Worm (Caenorhabditis elegans) whole organism, midembryonic: ENCODE results near the gene T28D6.6.

Source experiments
- cog-1 ChIP-seq: sonication (generic microtip); optimal IDR thresholded peaks from 2 replicates; lab custom pipeline; 2016; ENCODE audit warnings: missing genetic modification characterization, missing compliant biosample characterization
- flt-1 ChIP-seq: fragments of 200-800 bp; sonication (Bioruptor generic); IDR thresholded peaks from 2 replicates; pipeline ENCODE4 v1.3.6; 2022; ENCODE audit warnings: missing genetic modification characterization, missing compliant biosample characterization
- med-1 ChIP-seq: sonication (generic microtip); optimal IDR thresholded peaks from 2 replicates; lab custom pipeline; 2017; ENCODE audit warnings: missing genetic modification characterization, mild to moderate bottlenecking, missing compliant biosample characterization, antibody characterized with exemption, missing genetic modification reagents; ENCODE audit not compliant: insufficient read depth
- tab-1 ChIP-seq: fragments of 200-800 bp; sonication (Bioruptor generic); IDR thresholded peaks from 2 replicates; pipeline ENCODE4 v1.3.6; 2022; ENCODE audit warnings: missing genetic modification characterization, missing compliant biosample characterization
- ztf-23 ChIP-seq: fragments of 200-800 bp; sonication (Bioruptor generic); IDR thresholded peaks from 2 replicates; pipeline ENCODE4 v1.3.6; 2022; ENCODE audit warnings: missing genetic modification reagents, missing genetic modification characterization, missing compliant biosample characterization

- no peak for TF ChIP-seq med-1 (GFP tag; lab: Kevin White, UChicago)
- TF ChIP-seq ztf-23, result no peak
- TF ChIP-seq tab-1, result no peak
- no peak for TF ChIP-seq cog-1
- TF ChIP-seq flt-1, result no peak
Observed at ce11 chrIII:11287340-11287739, 55.6 kb downstream of the T28D6.6 start.
